Fruit fly (Drosophila melanogaster): ENCODE results near the gene CG17283.

Gene CG17283

DNA sequence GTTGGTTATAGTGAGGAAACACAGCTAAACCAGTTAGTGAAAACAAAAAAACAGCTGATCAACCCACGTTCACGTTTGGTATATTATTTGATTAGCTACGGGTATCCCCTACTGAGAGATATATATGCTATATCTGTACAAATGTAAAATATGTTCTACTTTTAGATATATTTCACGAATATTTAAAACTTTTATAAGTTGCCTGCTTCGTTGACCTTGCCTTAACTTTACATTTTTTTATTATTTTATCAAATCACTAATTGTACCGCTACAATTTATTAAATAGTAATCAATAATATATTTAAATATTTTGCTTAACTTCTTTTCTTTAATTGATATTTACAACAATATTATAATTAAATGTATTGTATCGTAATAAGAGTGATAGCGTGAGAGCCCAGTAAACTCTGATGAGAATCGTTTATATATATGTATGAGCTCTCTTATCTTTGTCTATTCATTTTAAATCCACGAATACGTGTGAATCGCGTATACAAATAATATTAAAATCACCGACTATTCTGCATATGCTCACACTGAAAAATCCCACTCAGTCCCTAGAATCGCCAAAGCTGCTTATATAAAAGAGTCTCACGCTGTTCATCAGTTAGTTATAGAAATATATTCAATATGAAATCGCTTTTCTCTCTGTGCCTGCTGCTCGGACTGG is 4.9 kb downstream of the CG17283 start, which contains the start of gene CG42821:
TSS of gene CG42821 (plus strand) at position 620 of the 670 bp plus-strand sequence.
- TF ChIP-seq Myc (optimal IDR thresholded peaks at IDR 0.05), result no peak
- no peak for TF ChIP-seq insv (optimal IDR thresholded peaks at IDR 0.05)
- no peak for TF ChIP-seq h (optimal IDR thresholded peaks at IDR 0.05)
- TF ChIP-seq psq (optimal IDR thresholded peaks at IDR 0.05), result no peak
- TF ChIP-seq Sin3A (optimal IDR thresholded peaks at IDR 0.05), result no peak
- no peak for TF ChIP-seq ttk (optimal IDR thresholded peaks at IDR 0.05)

DNA sequence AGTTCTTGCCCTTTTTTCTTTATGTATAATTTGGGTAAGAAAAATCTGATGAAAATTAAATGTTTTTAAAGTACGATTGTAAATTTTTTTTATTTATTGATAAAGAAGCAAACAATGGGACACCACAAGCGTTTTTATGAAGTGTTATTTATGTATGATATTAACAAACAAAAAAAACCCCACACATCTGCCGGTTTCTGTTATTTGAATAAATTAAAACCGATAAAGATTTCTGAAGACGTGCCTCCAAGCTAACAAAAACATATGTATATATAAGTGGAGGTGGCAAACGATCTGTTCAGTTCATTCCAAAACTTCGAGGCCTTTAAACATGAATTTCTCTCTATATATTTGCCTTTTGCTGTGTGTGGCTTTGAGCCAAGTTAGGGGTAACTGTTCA is 5.9 kb downstream of the CG17283 start, which contains the start of gene CG42822:
TSS of gene CG42822 (plus strand) at position 301 of the 400 bp plus-strand sequence.
- TF ChIP-seq h (optimal IDR thresholded peaks at IDR 0.05), result no peak
- TF ChIP-seq ttk (optimal IDR thresholded peaks at IDR 0.05), result no peak
- TF ChIP-seq psq (optimal IDR thresholded peaks at IDR 0.05), result no peak
- no peak for TF ChIP-seq Myc (optimal IDR thresholded peaks at IDR 0.05)
- TF ChIP-seq Sin3A (optimal IDR thresholded peaks at IDR 0.05), result no peak
- TF ChIP-seq insv (optimal IDR thresholded peaks at IDR 0.05), result no peak

DNA sequence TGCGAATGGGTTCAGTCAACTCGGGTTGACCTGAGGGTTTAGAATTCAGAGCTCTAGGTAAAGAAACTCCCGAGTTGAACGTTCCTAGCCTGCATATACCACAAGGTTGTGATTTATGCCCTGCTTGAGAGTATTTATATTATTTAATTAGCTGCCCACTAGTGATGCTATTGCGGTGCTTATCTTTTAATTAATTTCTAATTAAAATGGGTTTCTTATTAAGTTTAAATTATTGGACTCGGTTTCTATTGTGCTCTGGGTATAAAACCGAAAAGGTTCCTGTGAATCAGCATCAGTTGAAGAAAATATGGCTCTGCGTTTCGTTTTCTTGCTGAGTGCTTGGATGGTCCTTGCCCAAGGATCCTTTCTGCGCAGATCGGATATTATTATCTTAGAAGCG is 7.8 kb downstream of the CG17283 start, which contains the start of gene CG5866:
TSS of gene CG5866 (plus strand) at position 301 of the 400 bp plus-strand sequence.
- TF ChIP-seq Sin3A (optimal IDR thresholded peaks at IDR 0.05), result no peak

DNA sequence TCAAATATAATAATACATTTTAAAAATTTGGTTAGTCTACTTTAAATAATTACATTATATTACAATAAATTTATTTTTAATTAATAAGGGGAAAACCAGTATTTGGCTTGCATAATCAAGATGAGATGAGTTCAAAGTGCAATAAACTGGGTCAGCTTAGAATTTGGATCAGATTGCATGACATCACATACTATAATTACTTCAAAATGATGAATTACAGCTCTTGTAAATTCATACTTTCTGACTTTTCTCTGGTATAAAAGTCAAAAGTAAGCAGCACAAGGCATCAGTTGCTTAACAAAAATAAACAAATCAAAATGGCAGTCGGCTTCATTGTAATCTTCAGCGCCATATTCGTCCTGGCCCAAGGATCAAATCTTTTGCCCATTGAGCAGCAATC is 9.5 kb downstream of the CG17283 start, which contains the start of gene CG33333:
TSS of gene CG33333 (plus strand) at position 301 of the 400 bp plus-strand sequence.
- TF ChIP-seq psq (optimal IDR thresholded peaks at IDR 0.05) (no peak), Myc (optimal IDR thresholded peaks at IDR 0.05) (no peak), ttk (optimal IDR thresholded peaks at IDR 0.05) (no peak), Sin3A (optimal IDR thresholded peaks at IDR 0.05) (no peak)

DNA sequence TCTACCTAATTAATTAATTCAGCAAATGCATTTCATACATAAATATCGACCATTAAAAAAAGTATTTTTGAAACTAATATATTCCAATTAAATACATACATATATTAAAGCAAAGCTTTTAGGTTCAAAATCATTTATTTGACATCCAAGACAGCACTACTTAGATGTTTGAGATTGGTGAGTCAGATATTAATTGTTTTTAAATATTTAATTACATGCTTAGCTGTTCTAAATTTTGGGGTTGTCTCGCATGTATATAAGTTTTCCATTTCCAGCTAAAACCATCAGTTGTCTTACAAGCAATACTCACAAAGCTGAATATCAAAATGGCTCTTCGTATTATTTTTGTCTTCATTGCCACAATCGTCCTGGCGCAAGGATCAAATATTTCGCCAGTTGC is 10.8 kb downstream of the CG17283 start, which contains the start of gene CG42834:
TSS of gene CG42834 (plus strand) at position 301 of the 400 bp plus-strand sequence.
- TF ChIP-seq Sin3A (optimal IDR thresholded peaks at IDR 0.05) (no peak), Myc (optimal IDR thresholded peaks at IDR 0.05) (no peak), insv (optimal IDR thresholded peaks at IDR 0.05) (no peak), psq (optimal IDR thresholded peaks at IDR 0.05) (no peak), ttk (optimal IDR thresholded peaks at IDR 0.05) (no peak), h (optimal IDR thresholded peaks at IDR 0.05) (no peak)

DNA sequence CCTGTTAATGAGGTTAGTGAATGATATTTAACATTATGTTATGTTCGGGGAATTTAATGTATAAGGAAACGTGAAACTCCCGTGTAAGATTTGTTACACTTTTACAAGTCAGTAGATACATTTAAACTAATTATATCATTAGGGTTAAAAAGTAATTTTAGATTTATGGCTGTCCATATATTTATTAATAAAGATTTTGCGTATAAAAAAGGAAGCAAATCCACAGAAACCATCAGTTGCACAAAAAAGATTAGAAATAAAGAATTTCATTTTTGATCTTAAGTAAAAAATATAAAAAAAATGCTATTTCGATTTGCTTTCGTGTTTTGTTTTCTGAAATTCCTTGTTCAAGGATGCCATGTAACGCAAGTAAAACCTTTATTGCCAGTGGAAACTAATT is 12.7 kb downstream of the CG17283 start, which contains the start of gene CG42835:
TSS of gene CG42835 (plus strand) at position 301 of the 400 bp plus-strand sequence.
- no peak for TF ChIP-seq psq (optimal IDR thresholded peaks at IDR 0.05)
- TF ChIP-seq insv (optimal IDR thresholded peaks at IDR 0.05), result no peak
- no peak for TF ChIP-seq Myc (optimal IDR thresholded peaks at IDR 0.05)
- no peak for TF ChIP-seq h (optimal IDR thresholded peaks at IDR 0.05)

DNA sequence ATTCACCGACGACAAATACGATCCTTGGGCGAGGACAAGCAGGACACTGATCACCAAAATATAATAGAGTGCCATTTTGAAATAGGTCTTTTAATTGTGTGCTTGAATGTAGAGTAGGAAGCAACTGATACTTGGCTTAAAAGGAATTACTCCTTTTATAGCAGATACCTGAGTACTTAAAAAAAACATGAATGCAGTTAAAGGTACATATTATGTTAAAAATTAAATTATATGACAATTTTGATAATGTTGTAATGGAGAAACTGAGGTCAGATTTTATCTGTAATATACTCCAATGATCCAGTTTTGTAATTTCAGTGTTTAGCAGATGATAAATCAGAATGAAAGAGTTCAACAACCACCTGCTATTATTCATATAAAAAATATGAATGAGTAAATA is 14.4 kb downstream of the CG17283 start, which contains the start of gene CG14332:
TSS of gene CG14332 (minus strand) at position 101 of the 400 bp plus-strand sequence.
- TF ChIP-seq ttk (optimal IDR thresholded peaks at IDR 0.05) (no peak), Myc (optimal IDR thresholded peaks at IDR 0.05) (no peak), insv (optimal IDR thresholded peaks at IDR 0.05) (no peak), psq (optimal IDR thresholded peaks at IDR 0.05) (no peak), Sin3A (optimal IDR thresholded peaks at IDR 0.05) (no peak), h (optimal IDR thresholded peaks at IDR 0.05) (no peak)

DNA sequence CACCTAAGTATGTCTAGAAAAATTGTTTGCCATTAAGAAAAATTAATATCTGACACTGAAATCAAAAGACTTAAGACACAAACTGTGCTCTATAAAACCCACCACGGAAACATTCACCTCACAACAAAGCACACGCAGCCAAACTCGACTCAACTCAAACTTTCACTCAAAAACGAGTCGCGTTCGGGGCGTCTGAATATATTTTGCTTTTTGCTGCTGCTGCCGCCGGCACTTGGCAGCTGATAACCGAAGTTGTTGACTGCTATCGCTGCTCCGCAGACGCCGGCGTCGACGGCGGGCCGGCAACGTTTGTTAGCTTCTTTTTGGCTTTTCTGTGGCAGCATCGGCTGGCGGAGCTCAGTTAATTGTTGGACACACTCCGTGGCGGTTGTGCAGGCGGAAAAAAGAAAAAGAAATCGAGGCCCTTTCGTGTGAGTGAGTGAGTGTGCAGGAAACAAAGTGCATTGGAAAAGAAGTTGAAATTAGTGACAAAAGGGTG is 17.8 kb downstream of the CG17283 start, which contains the start of gene cysu:
TSS of gene cysu (plus strand) at position 352 of the 499 bp plus-strand sequence.
- no peak for TF ChIP-seq h (optimal IDR thresholded peaks at IDR 0.05)
- no peak for TF ChIP-seq Myc (optimal IDR thresholded peaks at IDR 0.05)
- no peak for TF ChIP-seq insv (optimal IDR thresholded peaks at IDR 0.05)
- no peak for TF ChIP-seq Sin3A (optimal IDR thresholded peaks at IDR 0.05)
- TF ChIP-seq psq (optimal IDR thresholded peaks at IDR 0.05), result no peak
- no peak for TF ChIP-seq ttk (optimal IDR thresholded peaks at IDR 0.05)

DNA sequence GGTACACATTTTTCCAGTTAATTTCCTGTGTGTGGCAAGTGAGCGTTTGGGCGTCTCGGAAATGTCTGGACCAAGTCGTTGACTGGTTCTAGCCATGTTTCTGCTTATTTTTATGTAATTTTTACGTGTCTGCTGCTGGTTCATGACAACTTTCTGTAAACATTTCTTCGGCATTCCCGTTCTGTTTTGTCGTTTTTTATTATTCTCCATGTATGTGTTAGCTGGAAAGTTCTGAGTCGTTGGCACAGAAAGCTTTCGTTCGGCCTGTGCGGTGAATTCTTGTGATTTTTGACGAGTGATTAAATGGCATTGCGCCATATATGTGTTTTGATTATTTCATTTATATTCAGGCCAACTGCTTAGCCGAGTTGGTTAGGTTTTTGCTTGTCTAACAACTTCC is 18.6 kb downstream of the CG17283 start:
- TF ChIP-seq h (optimal IDR thresholded peaks at IDR 0.05), result no peak
- TF ChIP-seq Sin3A (optimal IDR thresholded peaks at IDR 0.05), result no peak
- TF ChIP-seq Myc (optimal IDR thresholded peaks at IDR 0.05), result no peak
- TF ChIP-seq insv (optimal IDR thresholded peaks at IDR 0.05), result no peak
- no peak for TF ChIP-seq psq (optimal IDR thresholded peaks at IDR 0.05)
- no peak for TF ChIP-seq ttk (optimal IDR thresholded peaks at IDR 0.05)

DNA sequence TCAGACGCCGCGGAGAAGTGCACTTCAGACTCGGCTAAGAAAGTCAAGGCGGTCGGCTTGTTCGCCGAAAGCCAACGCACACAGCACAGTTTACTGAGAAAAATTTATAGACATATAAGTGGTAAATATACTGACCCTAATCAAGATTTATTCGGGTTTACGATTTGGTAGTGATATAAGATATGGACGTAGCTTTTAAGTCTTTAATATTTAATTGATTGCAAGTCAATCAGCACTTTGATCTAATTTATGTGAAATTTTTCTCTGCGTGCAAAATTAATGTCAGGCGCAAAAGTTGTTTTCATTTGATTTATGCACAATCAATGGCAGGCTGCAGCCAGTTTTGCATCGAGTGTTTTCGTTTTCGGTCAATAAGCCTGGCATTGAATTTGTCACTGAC is 22.8 kb downstream of the CG17283 start:
- no peak for TF ChIP-seq h (optimal IDR thresholded peaks at IDR 0.05)
- TF ChIP-seq insv (optimal IDR thresholded peaks at IDR 0.05), result no peak
- no peak for TF ChIP-seq Myc (optimal IDR thresholded peaks at IDR 0.05)
- TF ChIP-seq ttk (optimal IDR thresholded peaks at IDR 0.05), result no peak
- TF ChIP-seq psq (optimal IDR thresholded peaks at IDR 0.05), result no peak
- TF ChIP-seq Sin3A (optimal IDR thresholded peaks at IDR 0.05), result no peak

DNA sequence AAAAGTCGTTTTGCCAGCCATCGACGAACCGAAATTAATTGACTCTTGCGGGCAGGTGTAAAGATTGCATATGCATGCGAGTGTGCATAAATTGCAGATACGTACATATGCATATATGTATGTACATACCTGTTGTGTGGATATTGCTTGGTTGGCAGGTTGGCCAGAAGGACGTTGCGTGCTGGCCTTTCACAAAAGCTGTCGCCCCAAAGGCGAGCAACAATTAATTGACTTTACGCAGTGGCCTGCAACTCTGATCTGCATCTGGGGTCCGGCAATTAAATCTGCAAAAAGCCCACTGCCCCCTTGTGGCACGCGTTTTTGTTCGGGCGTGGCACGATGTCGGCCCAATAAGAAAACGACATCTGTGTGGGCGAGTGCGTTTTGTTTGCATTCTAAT is 25.4 kb downstream of the CG17283 start:
- TF ChIP-seq h (optimal IDR thresholded peaks at IDR 0.05) (no peak), insv (optimal IDR thresholded peaks at IDR 0.05) (no peak), Myc (optimal IDR thresholded peaks at IDR 0.05) (no peak), ttk (optimal IDR thresholded peaks at IDR 0.05) (no peak), psq (optimal IDR thresholded peaks at IDR 0.05) (no peak), Sin3A (optimal IDR thresholded peaks at IDR 0.05) (no peak)

DNA sequence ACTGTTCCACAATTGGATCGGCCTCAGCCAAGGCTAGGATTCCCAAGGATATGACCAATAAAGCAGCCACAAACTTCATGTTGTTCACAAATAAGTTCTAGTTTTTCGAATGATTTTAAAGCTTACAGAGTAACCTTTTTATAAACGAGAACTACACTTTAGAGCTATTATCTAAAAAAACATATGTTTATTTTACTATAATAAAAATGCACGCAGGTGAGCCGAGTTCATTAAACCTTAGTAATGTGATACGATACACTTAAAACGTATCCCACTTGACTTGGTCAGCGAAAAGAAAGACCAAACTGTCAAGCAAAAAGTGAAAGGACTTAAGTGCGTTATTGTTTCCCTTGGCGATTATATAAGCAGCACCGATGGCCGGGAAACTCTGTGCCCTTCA is 26.7 kb downstream of the CG17283 start, which contains the start of gene CG44090:
TSS of gene CG44090 (minus strand) at position 101 of the 400 bp plus-strand sequence.
- no peak for TF ChIP-seq Myc (optimal IDR thresholded peaks at IDR 0.05)
- no peak for TF ChIP-seq ttk (optimal IDR thresholded peaks at IDR 0.05)
- no peak for TF ChIP-seq Sin3A (optimal IDR thresholded peaks at IDR 0.05)
- no peak for TF ChIP-seq psq (optimal IDR thresholded peaks at IDR 0.05)
